Worm (Caenorhabditis elegans) whole organism, L4/young adult: Measurements from ENCODE around the gene nspc-20.

Experiments used
- W03F9.2 ChIP-seq: fragments of 150-350 bp; optimal IDR thresholded peaks from 2 replicates; lab custom pipeline; 2014; ENCODE audit warnings: missing biosample characterization, missing genetic modification characterization
- dao-5 ChIP-seq: sonication (generic microtip); optimal IDR thresholded peaks from 2 replicates; lab custom pipeline; 2016; ENCODE audit warnings: missing genotype, missing genetic modification characterization, moderate library complexity, missing compliant biosample characterization
- him-1 ChIP-seq: sonication (generic microtip); optimal IDR thresholded peaks from 2 replicates; lab custom pipeline; 2016; ENCODE audit warnings: missing genotype, missing genetic modification reagents, missing genetic modification characterization, missing compliant biosample characterization

DNA sequence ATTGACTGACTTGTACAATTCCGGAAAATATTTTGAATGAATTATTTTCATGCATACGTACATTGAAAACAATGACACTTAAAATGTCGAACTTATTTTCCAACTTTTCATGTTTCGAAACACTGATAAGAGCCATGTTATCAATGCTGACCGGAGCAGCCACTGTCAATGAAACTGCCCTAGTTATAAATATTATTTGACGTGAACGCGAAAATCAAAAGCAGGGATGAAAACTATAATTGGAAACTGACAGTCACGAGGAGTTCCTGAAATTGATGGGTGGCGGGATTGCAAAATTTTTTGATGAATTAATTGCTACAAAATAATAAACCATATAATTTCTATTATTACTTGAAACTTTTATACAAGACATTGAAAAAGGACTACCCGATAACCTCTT is 9.5 kb upstream of the nspc-20 start:
- TF ChIP-seq dao-5 (tag; lab: Kevin White, UChicago) (no peak), him-1 (tag; lab: Kevin White, UChicago) (no peak), W03F9.2 (tag; lab: Kevin White, UChicago) (no peak)
